Worm (Caenorhabditis elegans): ENCODE results near the gene rig-6.

rig-6 gene

DNA sequence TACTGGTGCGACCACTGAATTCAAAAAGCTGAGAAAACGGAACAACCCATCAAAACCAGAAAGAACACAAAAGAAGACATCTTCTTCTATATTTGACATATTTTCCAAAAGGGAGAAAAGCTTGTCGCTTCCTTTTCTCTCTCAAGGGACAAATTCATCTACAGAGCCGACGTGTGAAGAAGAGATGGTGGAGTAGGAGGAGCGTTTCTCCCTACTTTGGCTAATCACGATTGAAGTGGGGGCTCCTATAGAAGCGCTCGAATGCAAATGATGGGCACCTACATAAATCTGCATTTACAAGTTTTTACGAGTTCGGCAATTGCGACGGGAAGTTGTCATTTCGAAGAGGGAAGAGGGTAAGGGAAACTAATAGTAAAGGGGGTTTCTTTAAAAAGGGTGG, 5.6 kb downstream of the rig-6 start:
- TF ChIP-seq tab-1 (GFP tag; IDR thresholded peaks at IDR 0.05) (no peak), flt-1 (GFP tag; IDR thresholded peaks at IDR 0.05) (no peak), ref-1 (GFP tag; conservative IDR thresholded peaks at IDR 0.05) (no peak), med-1 (GFP tag; optimal IDR thresholded peaks at IDR 0.05; ENCODE audit: insufficient read depth) (no peak), ztf-23 (GFP tag; IDR thresholded peaks at IDR 0.05) (no peak), T22C8.4 (GFP tag; IDR thresholded peaks at IDR 0.05) (no peak), cog-1 (tag; optimal IDR thresholded peaks at IDR 0.05) (no peak), ztf-29 (GFP tag; IDR thresholded peaks at IDR 0.05) (no peak), klf-2 (GFP tag; conservative IDR thresholded peaks at IDR 0.05) (no peak)

DNA sequence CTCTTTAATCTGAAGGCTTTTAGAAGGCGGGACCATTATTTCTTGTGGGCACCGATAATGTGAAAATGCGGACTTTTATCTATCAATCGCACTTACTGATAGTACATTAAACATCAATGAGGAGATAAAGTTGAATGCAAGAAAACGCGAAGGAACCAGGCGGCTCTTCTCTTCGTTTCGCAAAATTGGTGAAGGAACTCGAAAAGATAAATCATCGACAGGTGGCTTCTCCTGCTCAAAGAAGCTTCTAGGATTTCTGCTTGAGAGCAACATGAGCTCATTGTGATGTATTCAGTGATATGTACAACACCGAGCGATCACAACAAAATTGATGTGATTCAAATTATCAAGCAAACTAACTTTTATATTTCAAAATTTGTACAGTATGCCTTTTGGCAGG, 6.1 kb downstream of the rig-6 start:
- no peak for TF ChIP-seq tab-1 (GFP tag; IDR thresholded peaks at IDR 0.05)
- no peak for TF ChIP-seq ztf-29 (GFP tag; IDR thresholded peaks at IDR 0.05)
- TF ChIP-seq ztf-23 (GFP tag; IDR thresholded peaks at IDR 0.05), result no peak
- TF ChIP-seq med-1 (GFP tag; optimal IDR thresholded peaks at IDR 0.05; ENCODE audit: insufficient read depth), result no peak
- no peak for TF ChIP-seq ref-1 (GFP tag; conservative IDR thresholded peaks at IDR 0.05)
- TF ChIP-seq T22C8.4 (GFP tag; IDR thresholded peaks at IDR 0.05), result no peak
- TF ChIP-seq flt-1 (GFP tag; IDR thresholded peaks at IDR 0.05), result no peak
- no peak for TF ChIP-seq cog-1 (tag; optimal IDR thresholded peaks at IDR 0.05)
- TF ChIP-seq klf-2 (GFP tag; conservative IDR thresholded peaks at IDR 0.05), result no peak

DNA sequence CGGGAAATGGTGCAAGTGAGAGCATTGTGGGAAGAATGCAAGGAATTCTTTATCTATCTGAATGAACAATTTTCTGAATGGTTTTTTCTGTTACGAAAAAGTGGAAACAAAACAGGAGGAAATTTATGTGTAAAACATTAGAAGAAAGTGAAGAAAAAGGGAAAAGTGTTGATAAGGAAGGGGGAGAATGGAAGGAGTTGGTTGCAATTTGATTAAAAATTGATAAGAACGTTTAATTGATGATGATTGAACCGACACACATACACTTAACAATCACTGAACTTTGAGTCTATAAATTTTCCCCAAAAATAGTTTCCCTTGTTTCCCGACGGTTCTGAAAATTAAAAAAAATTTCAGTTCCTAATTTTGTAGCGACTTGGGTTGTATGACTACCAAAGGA, 9.0 kb downstream of the rig-6 start:
- TF ChIP-seq klf-2 (GFP tag; conservative IDR thresholded peaks at IDR 0.05) (no peak), cog-1 (tag; optimal IDR thresholded peaks at IDR 0.05) (no peak), flt-1 (GFP tag; IDR thresholded peaks at IDR 0.05) (no peak), med-1 (GFP tag; optimal IDR thresholded peaks at IDR 0.05; ENCODE audit: insufficient read depth) (no peak)

DNA sequence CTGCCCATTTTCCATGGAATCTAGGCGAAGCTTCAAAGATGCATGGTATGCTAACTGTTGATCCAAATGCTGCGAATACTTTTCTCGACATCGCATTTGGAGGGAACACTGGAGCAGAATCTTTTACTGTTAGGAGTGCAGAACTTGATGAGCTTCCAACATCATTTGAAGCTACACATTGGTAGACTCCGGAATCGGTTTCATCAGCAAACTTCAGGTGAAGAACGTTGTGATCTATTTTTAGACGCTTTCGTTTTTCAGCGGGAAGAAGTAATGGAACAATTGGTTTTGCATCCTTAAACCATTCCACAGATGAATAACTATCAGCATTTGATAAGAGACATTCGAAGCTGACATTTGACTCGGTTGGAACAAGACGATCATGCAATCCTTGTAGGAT, 11.4 kb downstream of the rig-6 start:
- no peak for TF ChIP-seq klf-2 (GFP tag; conservative IDR thresholded peaks at IDR 0.05)
- TF ChIP-seq ref-1 (GFP tag; conservative IDR thresholded peaks at IDR 0.05), result no peak
- TF ChIP-seq tab-1 (GFP tag; IDR thresholded peaks at IDR 0.05), result no peak
- no peak for TF ChIP-seq ztf-29 (GFP tag; IDR thresholded peaks at IDR 0.05)

DNA sequence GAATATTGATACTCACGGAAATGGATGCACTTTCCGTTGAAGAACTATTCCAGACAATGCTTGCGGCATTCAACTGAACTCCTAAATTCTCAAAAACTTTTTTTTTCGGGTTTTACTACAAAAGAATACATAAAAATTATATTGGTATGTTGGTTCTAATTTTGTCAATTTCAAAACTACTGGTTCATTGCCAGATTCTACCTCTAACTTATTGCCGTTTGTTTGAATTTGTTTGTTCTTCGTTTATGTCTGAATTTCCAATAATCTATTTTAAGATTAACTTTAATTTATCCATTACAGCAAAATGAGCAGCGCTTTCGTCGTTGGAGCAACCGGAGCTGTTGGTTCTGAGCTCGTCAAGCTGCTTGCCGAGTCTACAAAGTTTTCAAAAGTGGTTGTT, 14.8 kb downstream of the rig-6 start, which contains the start of gene C33F10.14:
C33F10.14 (plus strand) TSS at position 301 of the 400 bp plus-strand sequence.
- TF ChIP-seq cog-1 (tag; optimal IDR thresholded peaks at IDR 0.05) (no peak), flt-1 (GFP tag; IDR thresholded peaks at IDR 0.05) (no peak), ref-1 (GFP tag; conservative IDR thresholded peaks at IDR 0.05) (no peak), ztf-29 (GFP tag; IDR thresholded peaks at IDR 0.05) (no peak), ztf-23 (GFP tag; IDR thresholded peaks at IDR 0.05) (no peak), med-1 (GFP tag; optimal IDR thresholded peaks at IDR 0.05; ENCODE audit: insufficient read depth) (no peak), tab-1 (GFP tag; IDR thresholded peaks at IDR 0.05) (no peak), klf-2 (GFP tag; conservative IDR thresholded peaks at IDR 0.05) (no peak), T22C8.4 (GFP tag; IDR thresholded peaks at IDR 0.05) (no peak)

DNA sequence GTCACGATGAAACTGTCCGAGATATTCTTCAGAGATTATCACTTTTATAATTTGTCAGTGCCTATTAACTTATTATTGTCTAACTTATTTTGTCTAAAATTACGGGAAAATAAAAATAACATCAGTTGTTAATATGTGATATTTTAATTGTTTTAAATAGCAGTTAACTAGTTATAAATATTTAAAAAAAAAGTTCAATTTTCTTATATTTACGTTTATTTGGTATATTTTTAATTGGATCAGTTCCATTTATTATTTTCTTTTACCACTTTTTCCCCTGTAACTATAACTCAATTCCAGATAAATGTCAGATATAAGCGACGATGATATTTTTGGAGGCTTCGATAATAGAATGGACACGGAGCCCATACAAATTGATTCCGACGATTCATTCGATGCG, 16.4 kb downstream of the rig-6 start, which contains the start of gene C33F10.4:
C33F10.4 (plus strand) TSS at position 301 of the 400 bp plus-strand sequence.
- TF ChIP-seq med-1 (GFP tag; optimal IDR thresholded peaks at IDR 0.05; ENCODE audit: insufficient read depth) (no peak), cog-1 (tag; optimal IDR thresholded peaks at IDR 0.05) (no peak), flt-1 (GFP tag; IDR thresholded peaks at IDR 0.05) (no peak), T22C8.4 (GFP tag; IDR thresholded peaks at IDR 0.05) (no peak), ztf-23 (GFP tag; IDR thresholded peaks at IDR 0.05) (no peak), klf-2 (GFP tag; conservative IDR thresholded peaks at IDR 0.05) (no peak), ref-1 (GFP tag; conservative IDR thresholded peaks at IDR 0.05) (no peak), tab-1 (GFP tag; IDR thresholded peaks at IDR 0.05) (no peak), ztf-29 (GFP tag; IDR thresholded peaks at IDR 0.05) (no peak)

DNA sequence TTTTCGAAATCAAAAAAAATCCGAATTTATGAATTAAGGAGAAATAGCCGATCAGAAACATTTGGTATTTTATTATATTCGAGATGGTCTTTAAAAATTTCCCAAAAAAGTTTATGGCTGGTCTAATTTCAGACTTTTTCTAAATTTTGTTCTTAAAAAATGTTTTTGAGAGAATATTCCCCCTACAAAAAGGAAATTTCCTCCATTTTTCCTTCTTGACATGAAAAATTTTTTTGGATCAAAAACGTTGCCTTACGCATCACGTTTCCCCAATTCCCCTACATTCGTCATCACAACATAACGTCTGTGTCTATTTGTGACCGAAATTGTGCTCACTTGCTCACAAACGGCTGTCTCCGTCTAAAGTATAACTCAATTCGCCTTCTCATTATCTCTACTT, 18.6 kb downstream of the rig-6 start:
- no peak for TF ChIP-seq ztf-23 (GFP tag; IDR thresholded peaks at IDR 0.05)
- no peak for TF ChIP-seq med-1 (GFP tag; optimal IDR thresholded peaks at IDR 0.05; ENCODE audit: insufficient read depth)
- TF ChIP-seq tab-1 (GFP tag; IDR thresholded peaks at IDR 0.05), result no peak
- TF ChIP-seq ztf-29 (GFP tag; IDR thresholded peaks at IDR 0.05), result no peak
- no peak for TF ChIP-seq cog-1 (tag; optimal IDR thresholded peaks at IDR 0.05)
- TF ChIP-seq ref-1 (GFP tag; conservative IDR thresholded peaks at IDR 0.05), result no peak
- no peak for TF ChIP-seq klf-2 (GFP tag; conservative IDR thresholded peaks at IDR 0.05)
- TF ChIP-seq flt-1 (GFP tag; IDR thresholded peaks at IDR 0.05), result no peak
- TF ChIP-seq T22C8.4 (GFP tag; IDR thresholded peaks at IDR 0.05), result no peak

DNA sequence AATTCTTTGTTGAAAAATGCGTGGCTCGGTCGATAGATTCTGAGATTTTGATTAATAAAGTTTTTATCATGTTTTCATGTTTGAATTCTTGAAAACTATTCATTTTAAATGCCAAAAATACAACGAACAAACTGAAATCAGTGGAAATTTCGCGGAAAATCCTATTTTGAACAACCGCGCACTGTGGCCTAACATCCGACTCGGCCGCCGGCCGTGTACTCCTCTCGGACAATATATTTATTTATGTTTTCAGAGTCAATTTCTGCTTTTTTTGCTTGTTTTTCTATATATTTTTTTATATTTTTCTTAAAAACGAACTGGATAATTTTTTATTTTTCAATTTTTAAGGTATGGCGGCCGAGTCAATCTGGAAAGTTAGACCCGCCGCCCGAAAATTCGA, 20.6 kb downstream of the rig-6 start, which contains the start of gene F26G1.1:
F26G1.1 (plus strand) TSS at position 347 of the 400 bp plus-strand sequence.
- TF ChIP-seq cog-1 (tag; optimal IDR thresholded peaks at IDR 0.05) (peak; percentile 24), klf-2 (GFP tag; conservative IDR thresholded peaks at IDR 0.05) (no peak), flt-1 (GFP tag; IDR thresholded peaks at IDR 0.05) (peak; percentile 82), ztf-23 (GFP tag; IDR thresholded peaks at IDR 0.05) (peak; percentile 81)

DNA sequence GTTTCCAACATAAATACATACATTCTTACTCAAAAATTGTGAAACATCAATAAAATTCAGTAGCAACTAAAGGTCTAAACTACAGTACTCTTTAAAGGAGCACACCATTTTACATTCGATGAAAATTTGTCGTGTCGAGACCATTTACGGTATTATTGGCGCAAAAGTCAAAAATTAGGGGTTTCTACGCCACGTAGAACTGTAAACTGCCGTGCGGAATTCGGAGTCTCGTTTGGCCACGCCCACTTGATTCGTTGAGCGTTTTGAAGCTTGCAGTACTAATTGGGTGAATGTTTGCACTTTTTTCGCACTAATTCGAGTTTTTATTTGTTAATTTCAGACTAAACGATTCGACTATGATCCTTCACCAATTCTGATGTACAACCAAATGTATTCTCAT, 21.2 kb downstream of the rig-6 start:
- TF ChIP-seq flt-1 (GFP tag; IDR thresholded peaks at IDR 0.05) (peak; percentile 25; the same call in 1 of the 2 replicates), med-1 (GFP tag; optimal IDR thresholded peaks at IDR 0.05; ENCODE audit: insufficient read depth) (no peak), tab-1 (GFP tag; IDR thresholded peaks at IDR 0.05) (no peak), ztf-29 (GFP tag; IDR thresholded peaks at IDR 0.05) (no peak), klf-2 (GFP tag; conservative IDR thresholded peaks at IDR 0.05) (no peak), cog-1 (tag; optimal IDR thresholded peaks at IDR 0.05) (no peak)

DNA sequence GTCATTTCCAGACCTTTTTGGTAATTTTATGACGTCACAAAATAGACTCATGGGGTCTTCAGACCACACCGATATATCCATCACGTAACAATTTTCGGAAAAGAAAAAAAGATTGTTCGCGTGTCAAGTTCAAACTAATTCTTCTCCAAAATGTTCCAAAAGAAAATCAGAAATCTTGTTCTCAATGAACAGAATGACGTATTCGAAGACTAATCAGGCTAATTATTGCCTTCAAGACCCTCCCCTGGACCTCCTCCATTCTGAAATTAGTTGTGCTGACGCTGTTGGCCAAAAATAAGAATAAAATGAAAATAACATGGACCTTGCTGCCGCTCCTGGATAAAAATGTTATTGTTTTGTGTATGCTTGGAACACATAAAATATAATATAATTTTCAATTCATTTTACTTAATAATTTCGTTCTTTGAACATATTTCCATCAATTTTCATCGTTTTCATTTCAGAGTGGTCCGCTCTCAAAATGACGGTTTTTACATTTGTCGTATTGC, 22.0 kb downstream of the rig-6 start, which contains the start of gene F26G1.15:
F26G1.15 (plus strand) TSS at position 459 of the 509 bp plus-strand sequence.
- TF ChIP-seq tab-1 (GFP tag; IDR thresholded peaks at IDR 0.05), result no peak
- no peak for TF ChIP-seq klf-2 (GFP tag; conservative IDR thresholded peaks at IDR 0.05)
- TF ChIP-seq flt-1 (GFP tag; IDR thresholded peaks at IDR 0.05), result no peak
- TF ChIP-seq ztf-29 (GFP tag; IDR thresholded peaks at IDR 0.05), result no peak
- TF ChIP-seq T22C8.4 (GFP tag; IDR thresholded peaks at IDR 0.05), result no peak
- no peak for TF ChIP-seq ztf-23 (GFP tag; IDR thresholded peaks at IDR 0.05)
- TF ChIP-seq med-1 (GFP tag; optimal IDR thresholded peaks at IDR 0.05; ENCODE audit: insufficient read depth), result no peak
- TF ChIP-seq cog-1 (tag; optimal IDR thresholded peaks at IDR 0.05), result no peak

Measured in whole organism, midembryonic.